Worm (Caenorhabditis elegans) whole organism, L1 larva: Measurements from ENCODE around the gene mrp-8.
A peak's percentile ranks its signal among the peaks of the same experiment; 100 is the strongest.

ENCODE experiments used
- C16A3.4 ChIP-seq: fragments of 150-350 bp; optimal IDR thresholded peaks from 2 replicates; lab custom pipeline; 2014; ENCODE audit warnings: missing biosample characterization, missing genetic modification characterization
- C34B4.2 ChIP-seq: sonication (generic microtip); optimal IDR thresholded peaks from 2 replicates; lab custom pipeline; 2017; ENCODE audit warnings: mild to moderate bottlenecking, missing genetic modification characterization, missing compliant biosample characterization
- F16B12.6 ChIP-seq: fragments of 150-350 bp; optimal IDR thresholded peaks from 2 replicates; lab custom pipeline; 2014; ENCODE audit warnings: missing biosample characterization, missing genetic modification characterization
- Y116A8C.19 ChIP-seq: sonication (generic microtip); optimal IDR thresholded peaks from 2 replicates; lab custom pipeline; 2016; ENCODE audit warnings: missing compliant biosample characterization, missing genetic modification characterization, borderline replicate concordance
- aha-1 ChIP-seq: fragments of 150-350 bp; optimal IDR thresholded peaks from 2 replicates; lab custom pipeline; 2014; ENCODE audit warnings: missing biosample characterization, missing genetic modification characterization
- alr-1 ChIP-seq: fragments of 200-800 bp; sonication (Bioruptor generic); optimal IDR thresholded peaks from 2 replicates; lab custom pipeline; 2018; ENCODE audit warnings: borderline replicate concordance, mild to moderate bottlenecking, missing genetic modification characterization, missing compliant biosample characterization
- aly-2 ChIP-seq: fragments of 150-350 bp; optimal IDR thresholded peaks from 2 replicates; lab custom pipeline; 2014; ENCODE audit warnings: missing biosample characterization, missing genetic modification characterization
- ama-1 ChIP-seq: fragments of 150-350 bp; optimal IDR thresholded peaks from 2 replicates; lab custom pipeline; 2014
- blmp-1 ChIP-seq: fragments of 150-350 bp; optimal IDR thresholded peaks from 2 replicates; lab custom pipeline; 2014; ENCODE audit warnings: missing biosample characterization, missing genetic modification characterization
- ceh-88 ChIP-seq: fragments of 200-800 bp; sonication (Bioruptor generic); IDR thresholded peaks from 2 replicates; pipeline ENCODE4 v1.3.6; 2022; ENCODE audit warnings: missing genetic modification characterization, missing compliant biosample characterization
- ceh-90 ChIP-seq: sonication (generic microtip); optimal IDR thresholded peaks from 2 replicates; lab custom pipeline; 2016; ENCODE audit warnings: missing genetic modification characterization, missing compliant biosample characterization
- ces-1 ChIP-seq: fragments of 150-350 bp; optimal IDR thresholded peaks from 2 replicates; lab custom pipeline; 2014; ENCODE audit warnings: missing biosample characterization, missing genetic modification reagents, missing genetic modification characterization
- dpl-1 ChIP-seq, 3 experiments: fragments of 150-350 bp in 2 of 3; sonication (generic microtip) in 1 of 3; optimal IDR thresholded peaks; 2 replicates each; lab custom pipeline; 2014 to 2017; ENCODE audit warnings: missing biosample characterization in 3 of 3, missing genetic modification characterization in 3 of 3, missing genetic modification reagents in 3 of 3
- dsc-1 ChIP-seq: sonication (generic microtip); optimal IDR thresholded peaks from 2 replicates; lab custom pipeline; 2016; ENCODE audit warnings: mild to moderate bottlenecking, missing genetic modification characterization, missing compliant biosample characterization
- efl-1 ChIP-seq, 4 experiments: fragments of 150-350 bp; optimal IDR thresholded peaks in 3 of 4; peaks in 1 of 4; 1 replicate in 1 of 4; 2 replicates in 3 of 4; lab custom pipeline; 2014; ENCODE audit warnings: missing biosample characterization in 2 of 4, missing genetic modification characterization in 2 of 4, missing genetic modification reagents in 2 of 4
- efl-3 ChIP-seq: fragments of 200-800 bp; sonication (Bioruptor generic); optimal IDR thresholded peaks from 2 replicates; lab custom pipeline; 2018; ENCODE audit warnings: mild to moderate bottlenecking, missing genetic modification characterization, missing compliant biosample characterization
- elt-2 ChIP-seq: sonication (generic microtip); optimal IDR thresholded peaks from 2 replicates; lab custom pipeline; 2016; ENCODE audit warnings: missing genetic modification characterization, mild to moderate bottlenecking, inconsistent platforms, missing compliant biosample characterization, missing genetic modification reagents
- elt-3 ChIP-seq, 6 experiments: fragments of 150-350 bp in 1 of 6; sonication (generic microtip); optimal IDR thresholded peaks; 2 replicates each; lab custom pipeline; 2017 to 2018; ENCODE audit warnings: missing biosample characterization in 6 of 6, missing genetic modification characterization in 6 of 6, inconsistent platforms in 1 of 6
- fkh-10 ChIP-seq: sonication (generic microtip); optimal IDR thresholded peaks from 2 replicates; lab custom pipeline; 2017; ENCODE audit warnings: missing biosample characterization, missing genetic modification reagents, missing genetic modification characterization
- fkh-8 ChIP-seq: sonication (generic microtip); optimal IDR thresholded peaks from 2 replicates; lab custom pipeline; 2016; ENCODE audit warnings: mild to moderate bottlenecking, missing genetic modification characterization, missing compliant biosample characterization
- fos-1 ChIP-seq: fragments of 150-350 bp; optimal IDR thresholded peaks from 2 replicates; lab custom pipeline; 2014; ENCODE audit warnings: missing biosample characterization, missing genetic modification characterization
- grh-1 ChIP-seq: fragments of 200-800 bp; sonication (Bioruptor generic); IDR thresholded peaks from 2 replicates; pipeline ENCODE4 v1.3.6; 2022; ENCODE audit warnings: missing genetic modification reagents, missing genetic modification characterization, missing compliant biosample characterization
- irx-1 ChIP-seq: sonication (generic microtip); optimal IDR thresholded peaks from 2 replicates; lab custom pipeline; 2016; ENCODE audit warnings: missing genetic modification characterization, missing compliant biosample characterization
- jun-1 ChIP-seq: fragments of 150-350 bp; optimal IDR thresholded peaks from 2 replicates; lab custom pipeline; 2014; ENCODE audit warnings: missing biosample characterization, missing genetic modification reagents, missing genetic modification characterization
- lin-13 ChIP-seq: fragments of 150-350 bp; optimal IDR thresholded peaks from 2 replicates; lab custom pipeline; 2014; ENCODE audit warnings: missing biosample characterization, missing genetic modification reagents, missing genetic modification characterization
- lin-35 ChIP-seq, 2 experiments: fragments of 150-350 bp; optimal IDR thresholded peaks; 2 replicates each; lab custom pipeline; 2014; ENCODE audit warnings: missing biosample characterization in 2 of 2, missing genetic modification characterization in 2 of 2, missing genetic modification reagents in 2 of 2
- lin-39 ChIP-seq: fragments of 150-350 bp; optimal IDR thresholded peaks from 2 replicates; lab custom pipeline; 2014; ENCODE audit warnings: missing biosample characterization, missing genetic modification reagents, missing genetic modification characterization
- lir-3 ChIP-seq: sonication (generic microtip); optimal IDR thresholded peaks from 2 replicates; lab custom pipeline; 2016; ENCODE audit warnings: mild to moderate bottlenecking, missing genetic modification characterization, moderate library complexity, missing compliant biosample characterization; ENCODE audit not compliant: poor library complexity
- lsy-2 ChIP-seq, 2 experiments: fragments of 150-350 bp; optimal IDR thresholded peaks; 2 replicates each; lab custom pipeline; 2014; ENCODE audit warnings: missing biosample characterization in 2 of 2, missing genetic modification characterization in 2 of 2
- mab-9 ChIP-seq: fragments of 200-800 bp; sonication (Bioruptor generic); IDR thresholded peaks from 2 replicates; pipeline ENCODE4 v1.3.6; 2022; ENCODE audit warnings: missing genetic modification reagents, missing genetic modification characterization, missing compliant biosample characterization
- mdl-1 ChIP-seq, 2 experiments: fragments of 150-350 bp; optimal IDR thresholded peaks; 2 replicates each; lab custom pipeline; 2014 to 2017; ENCODE audit warnings: missing biosample characterization in 2 of 2, missing genetic modification characterization in 2 of 2, inconsistent platforms in 1 of 2
- mep-1 ChIP-seq: fragments of 150-350 bp; optimal IDR thresholded peaks from 2 replicates; lab custom pipeline; 2014; ENCODE audit warnings: missing biosample characterization, missing genetic modification characterization
- nhr-11 ChIP-seq: fragments of 150-350 bp; optimal IDR thresholded peaks from 2 replicates; lab custom pipeline; 2014; ENCODE audit warnings: missing biosample characterization, missing genetic modification characterization
- nhr-12 ChIP-seq: sonication (generic microtip); optimal IDR thresholded peaks from 2 replicates; lab custom pipeline; 2017; ENCODE audit warnings: missing biosample characterization, missing genetic modification characterization
- nhr-47 ChIP-seq: sonication (generic microtip); optimal IDR thresholded peaks from 2 replicates; lab custom pipeline; 2016; ENCODE audit warnings: mild to moderate bottlenecking, missing genetic modification characterization, moderate library complexity, missing compliant biosample characterization
- nhr-71 ChIP-seq: sonication (generic microtip); optimal IDR thresholded peaks from 2 replicates; lab custom pipeline; 2016; ENCODE audit warnings: mild to moderate bottlenecking, missing genetic modification characterization, moderate library complexity, missing compliant biosample characterization
- nhr-76 ChIP-seq: sonication (generic microtip); optimal IDR thresholded peaks from 2 replicates; lab custom pipeline; 2017; ENCODE audit warnings: missing biosample characterization, missing genetic modification characterization
- nhr-85 ChIP-seq: sonication (generic microtip); peaks from one replicate; lab custom pipeline; 2016; ENCODE audit warnings: missing genetic modification characterization, inconsistent platforms, missing compliant biosample characterization
- pax-3 ChIP-seq: fragments of 200-800 bp; sonication (Bioruptor generic); optimal IDR thresholded peaks from 2 replicates; lab custom pipeline; 2018; ENCODE audit warnings: mild to moderate bottlenecking, missing genetic modification characterization, moderate library complexity, missing compliant biosample characterization
- skn-1 ChIP-seq: fragments of 150-350 bp; optimal IDR thresholded peaks from 2 replicates; lab custom pipeline; 2014; ENCODE audit warnings: missing biosample characterization, missing genetic modification characterization
- snpc-4 ChIP-seq: fragments of 150-350 bp; optimal IDR thresholded peaks from 2 replicates; lab custom pipeline; 2014; ENCODE audit warnings: missing biosample characterization, missing genetic modification characterization
- snu-23 ChIP-seq: sonication (generic microtip); optimal IDR thresholded peaks from 2 replicates; lab custom pipeline; 2016; ENCODE audit warnings: missing genetic modification characterization, missing compliant biosample characterization
- sup-37 ChIP-seq: fragments of 200-800 bp; sonication (Bioruptor generic); optimal IDR thresholded peaks from 2 replicates; lab custom pipeline; 2018; ENCODE audit warnings: mild to moderate bottlenecking, missing genetic modification characterization, missing compliant biosample characterization
- swsn-7 ChIP-seq: sonication (generic microtip); optimal IDR thresholded peaks from 2 replicates; lab custom pipeline; 2016; ENCODE audit warnings: missing genetic modification characterization, missing compliant biosample characterization
- tbx-2 ChIP-seq: sonication (generic microtip); optimal IDR thresholded peaks from 2 replicates; lab custom pipeline; 2016; ENCODE audit warnings: missing genetic modification characterization, missing compliant biosample characterization
- tlp-1 ChIP-seq: fragments of 150-350 bp; optimal IDR thresholded peaks from 2 replicates; lab custom pipeline; 2014; ENCODE audit warnings: missing biosample characterization, missing genetic modification characterization
- unc-130 ChIP-seq: fragments of 150-350 bp; optimal IDR thresholded peaks from 2 replicates; lab custom pipeline; 2017; ENCODE audit warnings: missing biosample characterization, missing genetic modification characterization, inconsistent platforms
- unc-62 ChIP-seq: fragments of 150-350 bp; optimal IDR thresholded peaks from 2 replicates; lab custom pipeline; 2014; ENCODE audit warnings: missing biosample characterization, missing genetic modification reagents, missing genetic modification characterization
- unc-86 ChIP-seq: sonication (generic microtip); optimal IDR thresholded peaks from 2 replicates; lab custom pipeline; 2016; ENCODE audit warnings: missing genetic modification characterization, missing compliant biosample characterization
- unc-98 ChIP-seq: fragments of 200-800 bp; sonication (Bioruptor generic); IDR thresholded peaks from 2 replicates; pipeline ENCODE4 v1.3.6; 2022; ENCODE audit warnings: missing genetic modification characterization, missing compliant biosample characterization
- vab-15 ChIP-seq: sonication (generic microtip); optimal IDR thresholded peaks from 2 replicates; lab custom pipeline; 2017; ENCODE audit warnings: missing genotype, mild to moderate bottlenecking, missing genetic modification characterization, missing compliant biosample characterization
- ztf-11 ChIP-seq, 2 experiments: sonication (generic microtip); optimal IDR thresholded peaks; 2 replicates each; lab custom pipeline; 2016 to 2017; ENCODE audit warnings: missing genetic modification characterization in 2 of 2, missing biosample characterization in 1 of 2, missing compliant biosample characterization in 1 of 2
- ztf-4 ChIP-seq: fragments of 150-350 bp; optimal IDR thresholded peaks from 2 replicates; lab custom pipeline; 2014; ENCODE audit warnings: missing biosample characterization, missing genetic modification characterization

mrp-8 gene

DNA sequence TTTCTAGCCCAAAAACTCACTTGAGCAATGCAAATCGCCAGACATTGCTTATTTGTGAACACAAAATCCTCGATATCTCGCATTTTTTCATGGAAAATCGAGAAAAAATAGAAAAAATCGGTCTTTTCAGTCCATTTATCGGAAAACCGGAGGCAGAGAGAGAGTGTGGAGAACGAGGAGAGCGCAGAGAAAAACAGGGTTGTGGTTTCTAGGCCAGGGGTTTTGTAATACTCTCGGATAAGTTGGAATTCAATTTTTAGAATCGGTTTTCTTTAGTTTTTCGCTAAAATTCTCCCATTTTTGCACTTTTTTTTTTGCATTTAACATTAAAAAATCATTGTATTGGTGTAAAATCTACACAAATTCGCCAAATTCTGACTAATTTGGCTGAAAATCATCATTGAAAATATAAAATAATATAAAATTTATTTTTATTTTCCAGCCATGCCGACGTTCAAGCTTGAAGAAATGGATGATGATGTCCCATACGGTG lies 29.3 kb downstream of the mrp-8 start, which contains the start of the genes Y75B8A.24 and Y75B8A.25:
TSS of gene Y75B8A.24 (minus strand) at position 155 of the 493 bp plus-strand sequence.
TSS of gene Y75B8A.25 (plus strand) at position 443 of the 493 bp plus-strand sequence.
- peak; percentile 85 for TF ChIP-seq pax-3 (tag; lab: Kevin White, UChicago)
- TF ChIP-seq C34B4.2 (tag; lab: Kevin White, UChicago), result peak; percentile 56
- peak; percentile 78 for TF ChIP-seq lin-39 (tag; lab: Kevin White, UChicago)
- TF ChIP-seq efl-1 (optimal IDR thresholded peaks at IDR 0.05; lab: Kevin White, UChicago), result peak; percentile 87 to 90
- peak; percentile 85 to 98 for TF ChIP-seq efl-1 (GFP tag; optimal IDR thresholded peaks at IDR 0.05 in 1 of 2; lab: Kevin White, UChicago)
- TF ChIP-seq dpl-1 (GFP tag; optimal IDR thresholded peaks at IDR 0.05; lab: Kevin White, UChicago), result peak; percentile 76 to 84 (median 83)
- TF ChIP-seq tlp-1 (tag; lab: Kevin White, UChicago), result no peak
- no peak for TF ChIP-seq ztf-4 (tag; lab: Kevin White, UChicago)
- TF ChIP-seq elt-2 (tag; lab: Kevin White, UChicago), result peak; percentile 69
- TF ChIP-seq lin-13, result peak; percentile 46
- peak; percentile 92 for TF ChIP-seq dsc-1
- TF ChIP-seq swsn-7 (tag; lab: Kevin White, UChicago), result peak; percentile 89
- TF ChIP-seq nhr-71, result peak; percentile 92
- TF ChIP-seq C16A3.4 (tag; lab: Kevin White, UChicago), result peak; percentile 21
- peak; percentile 14 for TF ChIP-seq unc-62 (GFP tag; lab: Kevin White, UChicago)
- peak; percentile 83 to 84 for TF ChIP-seq lin-35 (GFP tag; optimal IDR thresholded peaks at IDR 0.05; lab: Kevin White, UChicago)
- TF ChIP-seq ceh-88 (GFP tag; lab: Robert Waterston, UW), result peak; percentile 38; the same call in 1 of the 2 replicates
- peak; percentile 87 for TF ChIP-seq snpc-4
- TF ChIP-seq snu-23 (GFP tag; lab: Kevin White, UChicago), result peak; percentile 89
- peak; percentile 81 for TF ChIP-seq unc-98 (GFP tag; lab: Robert Waterston, UW)
- TF ChIP-seq fkh-10 (GFP tag; lab: Kevin White, UChicago), result no peak
- TF ChIP-seq ceh-90, result peak; percentile 95
- TF ChIP-seq nhr-76 (tag; lab: Kevin White, UChicago), result no peak
- no peak for TF ChIP-seq lir-3 (tag; lab: Kevin White, UChicago)
- TF ChIP-seq fos-1 (tag; lab: Kevin White, UChicago), result peak; percentile 26
- peak; percentile 1 for TF ChIP-seq aha-1 (tag; lab: Kevin White, UChicago)
- peak; percentile 87 for TF ChIP-seq grh-1 (GFP tag; lab: Robert Waterston, UW)
- peak in 1 of 2 experiments; percentile 95 for TF ChIP-seq ztf-11 (tag; optimal IDR thresholded peaks at IDR 0.05; lab: Kevin White, UChicago)
- TF ChIP-seq efl-3, result peak; percentile 65
- TF ChIP-seq F16B12.6 (tag; lab: Kevin White, UChicago), result peak; percentile 51
- peak; percentile 75 for TF ChIP-seq sup-37 (GFP tag; lab: Kevin White, UChicago)
- no peak for TF ChIP-seq alr-1 (tag; lab: Kevin White, UChicago)
- peak; percentile 96 for TF ChIP-seq irx-1 (tag; lab: Kevin White, UChicago)
- TF ChIP-seq elt-3 (tag; optimal IDR thresholded peaks at IDR 0.05; lab: Kevin White, UChicago), result peak in 1 of 6 experiments; percentile 55
- peak; percentile 26 for TF ChIP-seq blmp-1 (tag; lab: Kevin White, UChicago)
- TF ChIP-seq lsy-2 (tag; optimal IDR thresholded peaks at IDR 0.05; lab: Kevin White, UChicago), result peak; percentile 79 to 88
- TF ChIP-seq tbx-2 (tag; lab: Kevin White, UChicago), result peak; percentile 93
- TF ChIP-seq ces-1 (GFP tag; lab: Kevin White, UChicago), result no peak
- peak; percentile 76 for TF ChIP-seq unc-86
- TF ChIP-seq Y116A8C.19 (tag; lab: Kevin White, UChicago), result peak; percentile 78
- TF ChIP-seq jun-1, result peak; percentile 66
- TF ChIP-seq skn-1, result peak; percentile 64
- peak; percentile 48 for TF ChIP-seq nhr-11 (tag; lab: Kevin White, UChicago)
- TF ChIP-seq ama-1 (lab: Kevin White, UChicago), result no peak
- no peak for TF ChIP-seq vab-15 (tag; lab: Kevin White, UChicago)
- no peak for TF ChIP-seq nhr-12 (tag; lab: Kevin White, UChicago)
- TF ChIP-seq mdl-1 (tag; optimal IDR thresholded peaks at IDR 0.05; lab: Kevin White, UChicago), result peak in 1 of 2 experiments; percentile 34
- TF ChIP-seq mep-1 (tag; lab: Kevin White, UChicago), result peak; percentile 87
- TF ChIP-seq mab-9, result peak; percentile 86
- TF ChIP-seq nhr-85, result peak; percentile 95
- peak; percentile 78 for TF ChIP-seq fkh-8 (tag; lab: Kevin White, UChicago)
- peak; percentile 95 for TF ChIP-seq nhr-47 (tag; lab: Kevin White, UChicago)
- no peak for TF ChIP-seq unc-130 (tag; lab: Kevin White, UChicago)
- peak; percentile 81 for TF ChIP-seq aly-2 (tag; lab: Kevin White, UChicago)
